Worm (Caenorhabditis elegans): ENCODE data around the gene pafo-1.

ce11 chrV:11472209-11472608 lies 49.3 kb upstream of the pafo-1 start, which contains the start of the genes nas-20 and nas-21:
- TF ChIP-seq unc-86 (tag; optimal IDR thresholded peaks at IDR 0.05), result no peak
- no peak for TF ChIP-seq unc-55 (GFP tag; optimal IDR thresholded peaks at IDR 0.05)
- no peak for TF ChIP-seq ama-1 (optimal IDR thresholded peaks at IDR 0.05)
- no peak for TF ChIP-seq tbx-2 (tag; optimal IDR thresholded peaks at IDR 0.05)
- no peak for TF ChIP-seq ets-4 (tag; optimal IDR thresholded peaks at IDR 0.05)
- no peak for TF ChIP-seq C38D4.7 (GFP tag; optimal IDR thresholded peaks at IDR 0.05)
- no peak for TF ChIP-seq ceh-31 (tag; optimal IDR thresholded peaks at IDR 0.05)
- TF ChIP-seq ceh-14 (tag; optimal IDR thresholded peaks at IDR 0.05), result no peak
- no peak for TF ChIP-seq dve-1 (tag; optimal IDR thresholded peaks at IDR 0.05)
- TF ChIP-seq fkh-10 (GFP tag; optimal IDR thresholded peaks at IDR 0.05), result no peak
- TF ChIP-seq hlh-6 (tag; optimal IDR thresholded peaks at IDR 0.05), result no peak
- TF ChIP-seq ceh-6 (GFP tag; optimal IDR thresholded peaks at IDR 0.05), result no peak

All from whole organism, late embryonic.